Worm (Caenorhabditis elegans) whole organism, L2 larva: ENCODE measurements around the gene math-9.

Source experiments
- R02D3.7 ChIP-seq: fragments of 150-350 bp; optimal IDR thresholded peaks from 2 replicates; lab custom pipeline; 2014; ENCODE audit warnings: missing biosample characterization, missing genetic modification characterization
- blmp-1 ChIP-seq: sonication (generic microtip); optimal IDR thresholded peaks from 2 replicates; lab custom pipeline; 2017; ENCODE audit warnings: missing genetic modification characterization, mild to moderate bottlenecking, missing compliant biosample characterization, antibody characterized with exemption, moderate library complexity; ENCODE audit not compliant: insufficient read depth
- crh-2 ChIP-seq: sonication (generic microtip); optimal IDR thresholded peaks from 2 replicates; lab custom pipeline; 2017; ENCODE audit warnings: missing biosample characterization, missing genetic modification characterization
- lin-13 ChIP-seq: fragments of 150-350 bp; optimal IDR thresholded peaks from 2 replicates; lab custom pipeline; 2014; ENCODE audit warnings: missing biosample characterization, missing genetic modification reagents, missing genetic modification characterization
- lin-39 ChIP-seq: fragments of 150-350 bp; optimal IDR thresholded peaks from 2 replicates; lab custom pipeline; 2014; ENCODE audit warnings: missing biosample characterization, missing genetic modification reagents, missing genetic modification characterization
- nhr-237 ChIP-seq: fragments of 150-350 bp; optimal IDR thresholded peaks from 2 replicates; lab custom pipeline; 2014; ENCODE audit warnings: missing biosample characterization, missing genetic modification characterization
- snpc-4 ChIP-seq: fragments of 150-350 bp; optimal IDR thresholded peaks from 2 replicates; lab custom pipeline; 2014; ENCODE audit warnings: missing biosample characterization, missing genetic modification characterization
- unc-62 ChIP-seq: fragments of 150-350 bp; optimal IDR thresholded peaks from 2 replicates; lab custom pipeline; 2014; ENCODE audit warnings: missing biosample characterization, missing genetic modification reagents, missing genetic modification characterization
- zag-1 ChIP-seq: fragments of 150-350 bp; optimal IDR thresholded peaks from 2 replicates; lab custom pipeline; 2014; ENCODE audit warnings: missing biosample characterization, missing genetic modification characterization
- ztf-1 ChIP-seq: fragments of 200-800 bp; sonication (Bioruptor generic); conservative IDR thresholded peaks from 2 replicates; pipeline ENCODE4 v1.3.6; 2022; ENCODE audit warnings: missing genetic modification characterization, missing compliant biosample characterization

DNA sequence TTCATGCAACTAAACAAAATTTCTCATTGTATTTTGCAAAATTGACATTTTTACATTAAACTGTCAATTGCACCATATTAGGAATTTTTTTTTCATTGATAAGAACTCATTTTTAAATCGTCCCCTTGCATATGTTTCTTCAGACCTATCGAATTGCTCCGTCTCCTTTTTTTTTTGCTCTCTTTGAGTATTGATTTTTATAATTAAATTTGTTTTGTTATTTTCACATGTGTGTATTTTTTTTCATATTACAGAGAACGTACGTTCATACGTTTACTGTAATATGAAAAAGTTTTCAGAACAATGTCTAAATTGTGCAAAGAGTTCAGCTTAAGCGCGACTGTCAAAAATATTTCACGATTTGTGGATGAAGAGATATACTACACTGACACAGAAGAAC, 21.5 kb downstream of the math-9 start, which contains the start of gene math-14:
- TF ChIP-seq R02D3.7 (tag; lab: Kevin White, UChicago) (no peak), lin-39 (tag; lab: Kevin White, UChicago) (no peak), ztf-1 (no peak), crh-2 (tag; lab: Kevin White, UChicago) (no peak), zag-1 (no peak), unc-62 (GFP tag; lab: Kevin White, UChicago) (no peak), blmp-1 (no peak), nhr-237 (no peak), snpc-4 (tag; lab: Kevin White, UChicago) (no peak), lin-13 (GFP tag; lab: Kevin White, UChicago) (no peak)
